Fruit fly (Drosophila melanogaster): ENCODE data around the gene TrxT.
A peak's percentile ranks its signal among the peaks of the same experiment; 100 is the strongest.

TrxT gene

dm6 chrX:5286513-5286912 lies 25.2 kb downstream of the TrxT start (continued):
- peak; percentile 25; the same call in 1 of the 2 replicates for TF ChIP-seq sisA (GFP tag; IDR thresholded peaks at IDR 0.05)
- peak; percentile 4 for TF ChIP-seq Blimp-1 (GFP tag; optimal IDR thresholded peaks at IDR 0.05)
- TF ChIP-seq Jarid2 (GFP tag; optimal IDR thresholded peaks at IDR 0.05): no peak
- TF ChIP-seq crol (GFP tag; IDR thresholded peaks at IDR 0.05): 0 out of 2 replicates have a peak, but pooled peaks have one; percentile 7
- TF ChIP-seq dysf (GFP tag; IDR thresholded peaks at IDR 0.05): peak; percentile 40; the same call in 1 of the 3 replicates
- TF ChIP-seq CG11247 (GFP tag; IDR thresholded peaks at IDR 0.05): no peak
- TF ChIP-seq HLH3B (GFP tag; IDR thresholded peaks at IDR 0.05): peak; percentile 38; the same call in 1 of the 2 replicates
- TF ChIP-seq Ptx1 (GFP tag; IDR thresholded peaks at IDR 0.05): 0 out of 2 replicates have a peak, but pooled peaks have one; percentile 17
- TF ChIP-seq D19B (GFP tag; optimal IDR thresholded peaks at IDR 0.05): no peak
- peak; percentile 16 for TF ChIP-seq unpg (GFP tag; optimal IDR thresholded peaks at IDR 0.05)
- peak; percentile 17 for TF ChIP-seq phol (tag; optimal IDR thresholded peaks at IDR 0.05)
- no peak for TF ChIP-seq CG1529 (GFP tag; optimal IDR thresholded peaks at IDR 0.05)
- no peak for TF ChIP-seq pita (GFP tag; optimal IDR thresholded peaks at IDR 0.05)
- TF ChIP-seq CG34376 (GFP tag; optimal IDR thresholded peaks at IDR 0.05): no peak
- 0 out of 2 replicates have a peak, but pooled peaks have one; percentile 40 for TF ChIP-seq Ada2b (GFP tag; IDR thresholded peaks at IDR 0.05)
- peak; percentile 2 for TF ChIP-seq CG11504 (tag; optimal IDR thresholded peaks at IDR 0.05)
- peak; percentile 7 for TF ChIP-seq CG2712 (tag; optimal IDR thresholded peaks at IDR 0.05)
- TF ChIP-seq ems (GFP tag; optimal IDR thresholded peaks at IDR 0.05): no peak
- TF ChIP-seq row (GFP tag; IDR thresholded peaks at IDR 0.05): peak; percentile 57
- TF ChIP-seq CG10267 (tag; optimal IDR thresholded peaks at IDR 0.05): no peak
- TF ChIP-seq C15 (GFP tag; IDR thresholded peaks at IDR 0.05): 0 out of 3 replicates have a peak, but pooled peaks have one; percentile 5
- peak; percentile 17 for TF ChIP-seq sens (GFP tag)

dm6 chrX:5285835-5286234 lies 25.9 kb downstream of the TrxT start:
- peak; percentile 24 for TF ChIP-seq PHDP (tag; optimal IDR thresholded peaks at IDR 0.05)
- TF ChIP-seq cwo (GFP tag; optimal IDR thresholded peaks at IDR 0.05): peak; percentile 32
- peak; percentile 38; the same call in 2 of the 3 replicates for TF ChIP-seq tgo (GFP tag; IDR thresholded peaks at IDR 0.05)
- TF ChIP-seq slbo (GFP tag; IDR thresholded peaks at IDR 0.05): peak; percentile 56; the same call in 1 of the 2 replicates
- peak; percentile 24 for TF ChIP-seq CG12659 (GFP tag; optimal IDR thresholded peaks at IDR 0.05)
- TF ChIP-seq Nf-YC (tag; optimal IDR thresholded peaks at IDR 0.05): peak; percentile 4
- TF ChIP-seq NfI (GFP tag; optimal IDR thresholded peaks at IDR 0.05): peak; percentile 30
- TF ChIP-seq Neu2 (GFP tag; optimal IDR thresholded peaks at IDR 0.05; ENCODE audit: borderline replicate concordance): peak; percentile 42
- peak; percentile 28 for TF ChIP-seq luna (GFP tag; optimal IDR thresholded peaks at IDR 0.05)
- TF ChIP-seq tio (GFP tag; optimal IDR thresholded peaks at IDR 0.05): no peak
- TF ChIP-seq CG6689 (GFP tag; IDR thresholded peaks at IDR 0.05): 0 out of 2 replicates have a peak, but pooled peaks have one; percentile 15
- peak; percentile 22 for TF ChIP-seq Asciz (GFP tag; optimal IDR thresholded peaks at IDR 0.05)
- TF ChIP-seq CG13894 (tag; optimal IDR thresholded peaks at IDR 0.05): peak; percentile 50
- peak; percentile 78 for TF ChIP-seq row (GFP tag; IDR thresholded peaks at IDR 0.05)
- 0 out of 2 replicates have a peak, but pooled peaks have one; percentile 39 for TF ChIP-seq CG14014 (GFP tag; IDR thresholded peaks at IDR 0.05)
- TF ChIP-seq grn (GFP tag; optimal IDR thresholded peaks at IDR 0.05): no peak
- peak; percentile 20; the same call in 1 of the 2 replicates for TF ChIP-seq klu (GFP tag; IDR thresholded peaks at IDR 0.05)
- 0 out of 2 replicates have a peak, but pooled peaks have one; percentile 16 for TF ChIP-seq CG14667 (GFP tag; IDR thresholded peaks at IDR 0.05)
- peak; percentile 54 for TF ChIP-seq HLH3B (GFP tag; IDR thresholded peaks at IDR 0.05)
- TF ChIP-seq ranshi (GFP tag; IDR thresholded peaks at IDR 0.05): peak; percentile 30; the same call in 1 of the 2 replicates
- peak; percentile 24; the same call in 1 of the 2 replicates for TF ChIP-seq CG31441 (GFP tag; IDR thresholded peaks at IDR 0.05)
- peak; percentile 33 for TF ChIP-seq btn (GFP tag; optimal IDR thresholded peaks at IDR 0.05)
- TF ChIP-seq vvl (GFP tag; IDR thresholded peaks at IDR 0.05): peak; percentile 56; the same call in 1 of the 2 replicates
- TF ChIP-seq Rfx (GFP tag; IDR thresholded peaks at IDR 0.05): peak; percentile 64
- TF ChIP-seq Hand (GFP tag; optimal IDR thresholded peaks at IDR 0.05): peak; percentile 5
- TF ChIP-seq CG7271 (tag; optimal IDR thresholded peaks at IDR 0.05): peak; percentile 32
- TF ChIP-seq CG2120 (GFP tag; optimal IDR thresholded peaks at IDR 0.05): peak; percentile 74
- TF ChIP-seq CoRest (tag; optimal IDR thresholded peaks at IDR 0.05): peak; percentile 40
- TF ChIP-seq zen2 (GFP tag; IDR thresholded peaks at IDR 0.05; ENCODE audit: partially characterized antibody): no peak
- no peak for TF ChIP-seq CG10565 (GFP tag; optimal IDR thresholded peaks at IDR 0.05)

Data from whole organism, embryonic.